Fruit fly (Drosophila melanogaster) whole organism, embryonic: ENCODE data around the gene Rip11.

Source experiments
- B-H1 ChIP-seq: fragments of 200-800 bp; sonication (Bioruptor generic); IDR thresholded peaks from 3 replicates; pipeline ENCODE4 v1.3.6; 2022; ENCODE audit warnings: missing biosample characterization, missing genetic modification characterization
- Bdp1 ChIP-seq: fragments of 200-800 bp; sonication (Bioruptor generic); optimal IDR thresholded peaks from 3 replicates; lab custom pipeline; 2016; ENCODE audit warnings: missing biosample characterization, missing genetic modification characterization
- CG10267 ChIP-seq: fragments of 200-800 bp; sonication (Bioruptor generic); optimal IDR thresholded peaks from 2 replicates; lab custom pipeline; 2018; ENCODE audit warnings: missing biosample characterization, mild to moderate bottlenecking, missing genetic modification characterization, moderate library complexity
- CG11247 ChIP-seq: fragments of 200-800 bp; sonication (Bioruptor generic); IDR thresholded peaks from 2 replicates; pipeline ENCODE4 v1.3.6; 2022; ENCODE audit warnings: missing biosample characterization, missing genetic modification characterization
- CG12236 ChIP-seq: fragments of 200-800 bp; sonication (Bioruptor generic); optimal IDR thresholded peaks from 2 replicates; lab custom pipeline; 2016; ENCODE audit warnings: missing biosample characterization, missing genetic modification characterization
- CG12391 ChIP-seq: fragments of 200-800 bp; sonication (Bioruptor generic); optimal IDR thresholded peaks from 3 replicates; lab custom pipeline; 2018; ENCODE audit warnings: missing biosample characterization, mild to moderate bottlenecking, missing genetic modification characterization, moderate library complexity
- CG13123 ChIP-seq: fragments of 200-800 bp; sonication (Bioruptor generic); optimal IDR thresholded peaks from 2 replicates; lab custom pipeline; 2016; ENCODE audit warnings: missing biosample characterization, missing genetic modification characterization
- CG14710 ChIP-seq: fragments of 200-800 bp; sonication (Bioruptor generic); optimal IDR thresholded peaks from 3 replicates; lab custom pipeline; 2019; ENCODE audit warnings: missing biosample characterization, mild to moderate bottlenecking, missing genetic modification characterization, moderate library complexity
- CG1603 ChIP-seq: fragments of 200-800 bp; sonication (Bioruptor generic); optimal IDR thresholded peaks from 2 replicates; lab custom pipeline; 2019; ENCODE audit warnings: missing biosample characterization, mild to moderate bottlenecking, missing genetic modification characterization, moderate library complexity
- CG1647 ChIP-seq: fragments of 200-800 bp; sonication (Bioruptor generic); optimal IDR thresholded peaks from 3 replicates; lab custom pipeline; 2016; ENCODE audit warnings: missing biosample characterization, missing genetic modification characterization
- CG16813 ChIP-seq: fragments of 200-800 bp; sonication (Bioruptor generic); IDR thresholded peaks from 3 replicates; pipeline ENCODE4 v1.3.6; 2022; ENCODE audit warnings: missing biosample characterization, missing genetic modification characterization; ENCODE audit not compliant: partially characterized antibody
- CG17385 ChIP-seq: fragments of 200-800 bp; sonication (Bioruptor generic); optimal IDR thresholded peaks from 3 replicates; lab custom pipeline; 2018; ENCODE audit warnings: missing biosample characterization, mild to moderate bottlenecking, missing genetic modification characterization
- CG18262 ChIP-seq: fragments of 200-800 bp; optimal IDR thresholded peaks from 3 replicates; lab custom pipeline; 2019; ENCODE audit warnings: missing biosample characterization, mild to moderate bottlenecking, missing genetic modification characterization, moderate library complexity
- CG31388 ChIP-seq: fragments of 200-800 bp; sonication (Bioruptor generic); optimal IDR thresholded peaks from 2 replicates; lab custom pipeline; 2016; ENCODE audit warnings: missing biosample characterization, missing genetic modification characterization
- CG34376 ChIP-seq: fragments of 200-800 bp; sonication (Bioruptor generic); optimal IDR thresholded peaks from 2 replicates; lab custom pipeline; 2018; ENCODE audit warnings: missing biosample characterization, mild to moderate bottlenecking, missing genetic modification characterization
- CG4404 ChIP-seq: fragments of 200-800 bp; sonication (Bioruptor generic); IDR thresholded peaks from 2 replicates; pipeline ENCODE4 v1.3.6; 2022; ENCODE audit warnings: missing biosample characterization, missing genetic modification characterization
- CG6654 ChIP-seq: fragments of 200-800 bp; sonication (Bioruptor generic); optimal IDR thresholded peaks from 2 replicates; lab custom pipeline; 2017; ENCODE audit warnings: missing biosample characterization, mild to moderate bottlenecking, missing genetic modification characterization
- CG6683 ChIP-seq: fragments of 200-800 bp; sonication (Bioruptor generic); optimal IDR thresholded peaks from 2 replicates; lab custom pipeline; 2017; ENCODE audit warnings: missing biosample characterization, mild to moderate bottlenecking, missing genetic modification characterization, missing genetic modification reagents
- CG8388 ChIP-seq: fragments of 200-800 bp; sonication (Bioruptor generic); optimal IDR thresholded peaks from 2 replicates; lab custom pipeline; 2019; ENCODE audit warnings: missing biosample characterization, mild to moderate bottlenecking, missing genetic modification characterization, moderate library complexity
- CG9437 ChIP-seq: fragments of 200-800 bp; sonication (Bioruptor generic); optimal IDR thresholded peaks from 2 replicates; lab custom pipeline; 2018; ENCODE audit warnings: missing biosample characterization, mild to moderate bottlenecking, missing genetic modification characterization
- CG9727 ChIP-seq: fragments of 200-800 bp; sonication (Bioruptor generic); optimal IDR thresholded peaks from 3 replicates; lab custom pipeline; 2017; ENCODE audit warnings: missing biosample characterization, mild to moderate bottlenecking, missing genetic modification characterization
- CrebB ChIP-seq: fragments of 200-800 bp; sonication (Bioruptor generic); optimal IDR thresholded peaks from 3 replicates; lab custom pipeline; 2018; ENCODE audit warnings: missing biosample characterization, mild to moderate bottlenecking, missing genetic modification characterization
- D ChIP-seq, 2 experiments: fragments of 200-800 bp in 1 of 2; fragments of >200 bp in 1 of 2; sonication (Bioruptor generic) in 1 of 2; optimal IDR thresholded peaks; 2 replicates in 1 of 2; 3 replicates in 1 of 2; lab custom pipeline; 2017; ENCODE audit warnings: mild to moderate bottlenecking in 1 of 2, missing biosample characterization in 1 of 2, missing genetic modification characterization in 1 of 2, missing genetic modification reagents in 1 of 2
- Dfd ChIP-seq, 2 experiments: fragments of >200 bp; optimal IDR thresholded peaks; 2 replicates each; lab custom pipeline; 2017; ENCODE audit warnings: missing biosample characterization in 2 of 2, missing genetic modification characterization in 2 of 2
- Doc3 ChIP-seq: fragments of 200-800 bp; sonication (Bioruptor generic); IDR thresholded peaks from 3 replicates; pipeline ENCODE4 v1.3.6; 2022; ENCODE audit warnings: missing biosample characterization, missing genetic modification characterization; ENCODE audit not compliant: partially characterized antibody
- Drgx ChIP-seq: fragments of 200-800 bp; sonication (Bioruptor generic); IDR thresholded peaks from 2 replicates; pipeline ENCODE4 v1.3.6; 2022; ENCODE audit warnings: missing biosample characterization, missing genetic modification characterization
- Ets65A ChIP-seq: fragments of 200-800 bp; sonication (Bioruptor generic); peaks from one replicate; lab custom pipeline; 2016; ENCODE audit warnings: missing biosample characterization, missing genetic modification characterization
- GATAe ChIP-seq: fragments of 200-800 bp; sonication (Bioruptor generic); conservative IDR thresholded peaks from 2 replicates; pipeline ENCODE4 v1.3.6; 2022; ENCODE audit warnings: missing biosample characterization, missing genetic modification characterization
- H15 ChIP-seq: fragments of 200-800 bp; sonication (Bioruptor generic); IDR thresholded peaks from 3 replicates; pipeline ENCODE4 v1.3.6; 2022; ENCODE audit warnings: missing biosample characterization, missing genetic modification characterization
- HLH4C ChIP-seq: fragments of 200-800 bp; sonication (Bioruptor generic); IDR thresholded peaks from 3 replicates; pipeline ENCODE4 v1.3.6; 2022; ENCODE audit warnings: missing biosample characterization, missing genetic modification characterization; ENCODE audit not compliant: partially characterized antibody
- Hr78 ChIP-seq, 2 experiments: fragments of 200-800 bp in 1 of 2; fragments of >200 bp in 1 of 2; sonication (Bioruptor generic) in 1 of 2; optimal IDR thresholded peaks; 2 replicates each; lab custom pipeline; 2017 to 2019; ENCODE audit warnings: missing biosample characterization in 2 of 2, missing genetic modification characterization in 2 of 2, mild to moderate bottlenecking in 1 of 2, moderate library complexity in 1 of 2
- Poxn ChIP-seq: fragments of 200-800 bp; sonication (Bioruptor generic); IDR thresholded peaks from 2 replicates; pipeline ENCODE4 v1.3.6; 2022; ENCODE audit warnings: missing biosample characterization, missing genetic modification characterization
- Scr ChIP-seq: fragments of 200-800 bp; sonication (Bioruptor generic); IDR thresholded peaks from 2 replicates; pipeline ENCODE4 v1.3.6; 2022; ENCODE audit warnings: missing biosample characterization, missing genetic modification characterization; ENCODE audit not compliant: partially characterized antibody
- Sry-δ ChIP-seq: fragments of 200-800 bp; sonication (Bioruptor generic); optimal IDR thresholded peaks from 2 replicates; lab custom pipeline; 2016; ENCODE audit warnings: missing biosample characterization, missing genetic modification characterization
- cg ChIP-seq: fragments of 200-800 bp; sonication (Bioruptor generic); optimal IDR thresholded peaks from 3 replicates; lab custom pipeline; 2019; ENCODE audit warnings: missing biosample characterization, mild to moderate bottlenecking, missing genetic modification characterization, moderate library complexity
- chn ChIP-seq: fragments of 200-800 bp; sonication (Bioruptor generic); optimal IDR thresholded peaks from 2 replicates; lab custom pipeline; 2016; ENCODE audit warnings: missing biosample characterization, missing genetic modification characterization
- crp ChIP-seq, 2 experiments: fragments of 200-800 bp; sonication (Bioruptor generic); optimal IDR thresholded peaks; 2 replicates in 1 of 2; 3 replicates in 1 of 2; lab custom pipeline; 2017; ENCODE audit warnings: missing biosample characterization in 2 of 2, missing genetic modification characterization in 2 of 2, mild to moderate bottlenecking in 1 of 2, moderate library complexity in 1 of 2
- disco-r ChIP-seq: fragments of 200-800 bp; sonication (Bioruptor generic); optimal IDR thresholded peaks from 2 replicates; lab custom pipeline; 2016; ENCODE audit warnings: missing biosample characterization, missing genetic modification characterization
- h ChIP-seq: fragments of >200 bp; optimal IDR thresholded peaks from 2 replicates; lab custom pipeline; 2017
- jigr1 ChIP-seq: fragments of 200-800 bp; sonication (Bioruptor generic); IDR thresholded peaks from 3 replicates; pipeline ENCODE4 v1.3.6; 2022; ENCODE audit warnings: missing biosample characterization, missing genetic modification characterization
- kni ChIP-seq: fragments of 200-800 bp; sonication (Bioruptor generic); optimal IDR thresholded peaks from 3 replicates; lab custom pipeline; 2017; ENCODE audit warnings: mild to moderate bottlenecking, missing biosample characterization, missing genetic modification reagents, missing genetic modification characterization
- knrl ChIP-seq: fragments of 200-800 bp; sonication (Bioruptor generic); IDR thresholded peaks from 3 replicates; pipeline ENCODE4 v1.3.6; 2022; ENCODE audit warnings: missing biosample characterization, missing genetic modification characterization; ENCODE audit not compliant: partially characterized antibody
- mirr ChIP-seq: fragments of 200-800 bp; sonication (Bioruptor generic); optimal IDR thresholded peaks from 3 replicates; lab custom pipeline; 2018; ENCODE audit warnings: missing biosample characterization, mild to moderate bottlenecking, missing genetic modification characterization
- mld ChIP-seq: fragments of 200-800 bp; sonication (Bioruptor generic); IDR thresholded peaks from 3 replicates; pipeline ENCODE4 v1.3.6; 2022; ENCODE audit warnings: missing biosample characterization, missing genetic modification characterization; ENCODE audit not compliant: partially characterized antibody
- org-1 ChIP-seq: fragments of 200-800 bp; sonication (Bioruptor generic); optimal IDR thresholded peaks from 2 replicates; lab custom pipeline; 2017; ENCODE audit warnings: missing biosample characterization, missing genetic modification characterization
- otp ChIP-seq: fragments of 200-800 bp; sonication (Bioruptor generic); IDR thresholded peaks from 3 replicates; pipeline ENCODE4, ENCODE4 v1.3.6; 2022; ENCODE audit warnings: missing biosample characterization, missing genetic modification characterization
- sisA ChIP-seq: fragments of 200-800 bp; sonication (Bioruptor generic); IDR thresholded peaks from 2 replicates; pipeline ENCODE4 v1.3.6; 2022; ENCODE audit warnings: missing biosample characterization, missing genetic modification characterization
- so ChIP-seq: fragments of 200-800 bp; sonication (Bioruptor generic); IDR thresholded peaks from 3 replicates; pipeline ENCODE4 v1.3.6; 2022; ENCODE audit warnings: missing biosample characterization, missing genetic modification characterization
- tup ChIP-seq: fragments of 200-800 bp; sonication (Bioruptor generic); optimal IDR thresholded peaks from 2 replicates; lab custom pipeline; 2016; ENCODE audit warnings: missing biosample characterization, mild to moderate bottlenecking, missing genetic modification characterization, moderate library complexity
- vvl ChIP-seq: fragments of 200-800 bp; sonication (Bioruptor generic); IDR thresholded peaks from 2 replicates; pipeline ENCODE4 v1.3.6; 2022; ENCODE audit warnings: missing biosample characterization, missing genetic modification characterization

The Rip11 gene

dm6 chrX:18652879-18653278 is 5.4 kb upstream of the Rip11 start, which contains the start of gene Ing3 (continued):
- TF ChIP-seq Drgx (GFP tag; lab: Robert Waterston, UW): no peak
- peak; percentile 60 for TF ChIP-seq knrl (GFP tag; lab: Robert Waterston, UW)
- no peak for TF ChIP-seq kni (GFP tag; lab: Kevin White, UChicago)
- TF ChIP-seq B-H1 (GFP tag; lab: Robert Waterston, UW): no peak
- TF ChIP-seq CG1647 (GFP tag; lab: Kevin White, UChicago): no peak
- no peak for TF ChIP-seq CG9727 (GFP tag; lab: Kevin White, UChicago)
- no peak for TF ChIP-seq org-1 (GFP tag; lab: Kevin White, UChicago)
- no peak for TF ChIP-seq CG18262 (tag; lab: Kevin White, UChicago)
- TF ChIP-seq CG9437 (GFP tag; lab: Kevin White, UChicago): no peak
- TF ChIP-seq jigr1 (GFP tag; lab: Robert Waterston, UW): no peak
- no peak for TF ChIP-seq CG12236 (GFP tag; lab: Kevin White, UChicago)
- TF ChIP-seq CG6654 (GFP tag; lab: Kevin White, UChicago): no peak
- no peak for TF ChIP-seq CG13123 (GFP tag; lab: Kevin White, UChicago)
- TF ChIP-seq h: no peak
- TF ChIP-seq Dfd (GFP tag; optimal IDR thresholded peaks at IDR 0.05; lab: Kevin White, UChicago): no peak
- TF ChIP-seq tup (GFP tag; lab: Kevin White, UChicago): no peak
- TF ChIP-seq crp (GFP tag; optimal IDR thresholded peaks at IDR 0.05; lab: Kevin White, UChicago): no peak
- no peak for TF ChIP-seq CG17385
- no peak for TF ChIP-seq Poxn (GFP tag; lab: Robert Waterston, UW)
- TF ChIP-seq CrebB (tag; lab: Kevin White, UChicago): no peak
- no peak for TF ChIP-seq Bdp1 (GFP tag; lab: Kevin White, UChicago)
- no peak for TF ChIP-seq so
- TF ChIP-seq CG16813 (GFP tag; lab: Robert Waterston, UW): peak; percentile 74
- peak; percentile 69 for TF ChIP-seq Scr (GFP tag; lab: Robert Waterston, UW)
- no peak for TF ChIP-seq CG4404

- TF ChIP-seq CG1603 (peak; percentile 42), disco-r (no peak), CG34376 (GFP tag; lab: Kevin White, UChicago) (no peak), sisA (no peak), HLH4C (GFP tag; lab: Robert Waterston, UW) (peak; percentile 41; the same call in 2 of the 3 replicates), CG6683 (GFP tag; lab: Kevin White, UChicago) (no peak), H15 (no peak), CG11247 (no peak), CG10267 (tag; lab: Kevin White, UChicago) (peak; percentile 30), CG16813 (GFP tag; lab: Robert Waterston, UW) (peak; percentile 56; the same call in 2 of the 3 replicates), cg (no peak), GATAe (GFP tag; lab: Robert Waterston, UW) (no peak), Sry-δ (GFP tag; lab: Kevin White, UChicago) (peak; percentile 49), mirr (GFP tag; lab: Kevin White, UChicago) (no peak), otp (GFP tag; lab: Robert Waterston, UW) (no peak), CG12391 (tag; lab: Kevin White, UChicago) (no peak), vvl (GFP tag; lab: Robert Waterston, UW) (no peak), Hr78 (GFP tag; optimal IDR thresholded peaks at IDR 0.05; lab: Kevin White, UChicago) (no peak), Ets65A (GFP tag; lab: Kevin White, UChicago) (no peak), CG31388 (no peak), Doc3 (GFP tag; lab: Robert Waterston, UW) (peak; percentile 29; the same call in 1 of the 3 replicates), mld (GFP tag; lab: Robert Waterston, UW) (no peak), CG14710 (tag; lab: Kevin White, UChicago) (peak; percentile 34), chn (GFP tag; lab: Kevin White, UChicago) (no peak), D (optimal IDR thresholded peaks at IDR 0.05; lab: Kevin White, UChicago) (no peak), D (GFP tag; optimal IDR thresholded peaks at IDR 0.05; lab: Kevin White, UChicago) (no peak), CG8388 (GFP tag; lab: Kevin White, UChicago) (no peak)
Measured at dm6 chrX:18650252-18650651, 2.8 kb upstream of the Rip11 start, which contains the start of gene Hou. Gene Hou (minus strand): TSS chrX:18650444.
